Fruit fly (Drosophila melanogaster): ENCODE measurements around the gene CG34382.

Gene CG34382

dm6 chr3L:9899046-9899659 lies 20.4 kb downstream of the CG34382 start, which contains the start of gene nudE (continued):
- TF ChIP-seq exex (tag; optimal IDR thresholded peaks at IDR 0.05) = no peak
- TF ChIP-seq CG4282 (GFP tag; optimal IDR thresholded peaks at IDR 0.05) = peak; percentile 50
- TF ChIP-seq CG32532 (GFP tag; IDR thresholded peaks at IDR 0.05) = peak; percentile 35
- TF ChIP-seq pb (GFP tag; optimal IDR thresholded peaks at IDR 0.05) = no peak
- TF ChIP-seq her (GFP tag; optimal IDR thresholded peaks at IDR 0.05) = peak; percentile 12
- peak; percentile 65 for TF ChIP-seq CG9932 (GFP tag; IDR thresholded peaks at IDR 0.05)
- peak; percentile 19 for TF ChIP-seq CG12155 (GFP tag; optimal IDR thresholded peaks at IDR 0.05)
- peak; percentile 98 for TF ChIP-seq CG7928 (GFP tag; optimal IDR thresholded peaks at IDR 0.05)
- TF ChIP-seq CG2678 (tag; optimal IDR thresholded peaks at IDR 0.05) = peak; percentile 42
- TF ChIP-seq Hand (GFP tag; optimal IDR thresholded peaks at IDR 0.05) = no peak
- peak; percentile 60 for TF ChIP-seq Antp (GFP tag; optimal IDR thresholded peaks at IDR 0.05)
- TF ChIP-seq phol (tag; optimal IDR thresholded peaks at IDR 0.05) = peak; percentile 24
- no peak for TF ChIP-seq Nf-YB (GFP tag; optimal IDR thresholded peaks at IDR 0.05)
- TF ChIP-seq CG32772 (GFP tag; IDR thresholded peaks at IDR 0.05) = no peak
- peak; percentile 43 for TF ChIP-seq Camta (GFP tag; optimal IDR thresholded peaks at IDR 0.05)
- no peak for TF ChIP-seq CG10321 (GFP tag; IDR thresholded peaks at IDR 0.05)
- TF ChIP-seq CG18764 (GFP tag; optimal IDR thresholded peaks at IDR 0.05) = no peak
- TF ChIP-seq CG7357 (GFP tag; IDR thresholded peaks at IDR 0.05) = 0 out of 3 replicates have a peak, but pooled peaks have one; percentile 29
- no peak for TF ChIP-seq az2 (GFP tag; optimal IDR thresholded peaks at IDR 0.05)
- TF ChIP-seq NFAT (GFP tag; IDR thresholded peaks at IDR 0.05) = peak; percentile 27; the same call in 1 of the 2 replicates
- peak; percentile 51 for TF ChIP-seq Sin3A (optimal IDR thresholded peaks at IDR 0.05)
- peak; percentile 4 for TF ChIP-seq odd (GFP tag; optimal IDR thresholded peaks at IDR 0.05)
- TF ChIP-seq kah (GFP tag; optimal IDR thresholded peaks at IDR 0.05) = peak; percentile 48
- TF ChIP-seq CG11560 (tag; IDR thresholded peaks at IDR 0.05) = no peak
- peak; percentile 64 for TF ChIP-seq pzg (GFP tag; optimal IDR thresholded peaks at IDR 0.05)
- TF ChIP-seq Dp (GFP tag; optimal IDR thresholded peaks at IDR 0.05) = peak; percentile 51
- TF ChIP-seq Fer2 (tag; optimal IDR thresholded peaks at IDR 0.05) = no peak
- peak; percentile 50 for TF ChIP-seq CG17186 (GFP tag; optimal IDR thresholded peaks at IDR 0.05)
- peak; percentile 32 for TF ChIP-seq Dad (GFP tag; optimal IDR thresholded peaks at IDR 0.05)
- no peak for TF ChIP-seq TFAM (GFP tag; optimal IDR thresholded peaks at IDR 0.05)
- peak; percentile 8 for TF ChIP-seq Dek (tag; optimal IDR thresholded peaks at IDR 0.05)
- peak; percentile 21 for TF ChIP-seq Hmr (GFP tag; optimal IDR thresholded peaks at IDR 0.05)
- peak; percentile 13 for TF ChIP-seq bcd (GFP tag; optimal IDR thresholded peaks at IDR 0.05)
- TF ChIP-seq Pdp1 (GFP tag; optimal IDR thresholded peaks at IDR 0.05) = peak in 1 of 2 experiments; percentile 18
- TF ChIP-seq CG9437 (GFP tag; optimal IDR thresholded peaks at IDR 0.05) = no peak
- TF ChIP-seq run (tag; optimal IDR thresholded peaks at IDR 0.05) = no peak
- peak; percentile 91 for TF ChIP-seq Med (GFP tag)
- peak in 1 of 2 experiments; percentile 63 for TF ChIP-seq crp (GFP tag; optimal IDR thresholded peaks at IDR 0.05)
- no peak for TF ChIP-seq CG17359 (tag; optimal IDR thresholded peaks at IDR 0.05)
- TF ChIP-seq CG13624 (GFP tag; optimal IDR thresholded peaks at IDR 0.05) = peak; percentile 75
- TF ChIP-seq sqz (GFP tag; optimal IDR thresholded peaks at IDR 0.05) = no peak
- TF ChIP-seq ranshi (GFP tag; IDR thresholded peaks at IDR 0.05) = 0 out of 2 replicates have a peak, but pooled peaks have one; percentile 35
- peak; percentile 55 for TF ChIP-seq lab (GFP tag; optimal IDR thresholded peaks at IDR 0.05)
- no peak for TF ChIP-seq NfI (GFP tag; optimal IDR thresholded peaks at IDR 0.05)
- 0 out of 2 replicates have a peak, but pooled peaks have one; percentile 30 for TF ChIP-seq CG14441 (GFP tag; IDR thresholded peaks at IDR 0.05)
- peak; percentile 32 for TF ChIP-seq nmo (GFP tag; optimal IDR thresholded peaks at IDR 0.05)
- TF ChIP-seq cg (GFP tag; optimal IDR thresholded peaks at IDR 0.05) = peak; percentile 11
- TF ChIP-seq CG1602 (GFP tag; optimal IDR thresholded peaks at IDR 0.05) = no peak
- no peak for TF ChIP-seq gce (GFP tag; IDR thresholded peaks at IDR 0.05)
- TF ChIP-seq Adf1 (GFP tag; IDR thresholded peaks at IDR 0.05) = peak; percentile 50; the same call in 1 of the 2 replicates
